Worm (Caenorhabditis elegans) whole organism, L2 larva: ENCODE measurements around the gene unc-16.
A peak's percentile ranks its signal among the peaks of the same experiment; 100 is the strongest.

Experiments used
- F13H6.1 ChIP-seq: sonication (generic microtip); optimal IDR thresholded peaks from 2 replicates; lab custom pipeline; 2016; ENCODE audit warnings: missing genetic modification characterization, missing compliant biosample characterization
- ZK546.5 ChIP-seq: sonication (generic microtip); optimal IDR thresholded peaks from 2 replicates; lab custom pipeline; 2017; ENCODE audit warnings: missing biosample characterization, missing genetic modification characterization
- alr-1 ChIP-seq: fragments of 150-350 bp; optimal IDR thresholded peaks from 2 replicates; lab custom pipeline; 2014; ENCODE audit warnings: missing biosample characterization, missing genetic modification characterization
- aly-2 ChIP-seq: fragments of 150-350 bp; optimal IDR thresholded peaks from 2 replicates; lab custom pipeline; 2014; ENCODE audit warnings: missing biosample characterization, missing genetic modification characterization
- blmp-1 ChIP-seq: sonication (generic microtip); optimal IDR thresholded peaks from 2 replicates; lab custom pipeline; 2017; ENCODE audit warnings: missing genetic modification characterization, mild to moderate bottlenecking, missing compliant biosample characterization, antibody characterized with exemption, moderate library complexity; ENCODE audit not compliant: insufficient read depth
- ceh-82 ChIP-seq: fragments of 150-350 bp; optimal IDR thresholded peaks from 2 replicates; lab custom pipeline; 2014; ENCODE audit warnings: missing biosample characterization, missing genetic modification characterization
- crh-2 ChIP-seq: sonication (generic microtip); optimal IDR thresholded peaks from 2 replicates; lab custom pipeline; 2017; ENCODE audit warnings: missing biosample characterization, missing genetic modification characterization
- dmd-4 ChIP-seq: sonication (generic microtip); optimal IDR thresholded peaks from 2 replicates; lab custom pipeline; 2017; ENCODE audit warnings: missing biosample characterization, missing genetic modification characterization
- elt-3 ChIP-seq: sonication (generic microtip); optimal IDR thresholded peaks from 2 replicates; lab custom pipeline; 2017; ENCODE audit warnings: missing biosample characterization, missing genetic modification characterization
- fos-1 ChIP-seq: fragments of 150-350 bp; optimal IDR thresholded peaks from 2 replicates; lab custom pipeline; 2014; ENCODE audit warnings: missing biosample characterization, missing genetic modification characterization
- gmeb-1 ChIP-seq: fragments of 150-350 bp; optimal IDR thresholded peaks from 2 replicates; lab custom pipeline; 2014; ENCODE audit warnings: missing biosample characterization, missing genetic modification characterization
- lin-11 ChIP-seq: fragments of 150-350 bp; sonication (generic microtip); optimal IDR thresholded peaks from 2 replicates; lab custom pipeline; 2014; ENCODE audit warnings: missing biosample characterization, missing genetic modification characterization, inconsistent platforms, mixed read lengths
- lin-13 ChIP-seq: fragments of 150-350 bp; optimal IDR thresholded peaks from 2 replicates; lab custom pipeline; 2014; ENCODE audit warnings: missing biosample characterization, missing genetic modification reagents, missing genetic modification characterization
- lin-39 ChIP-seq: fragments of 150-350 bp; optimal IDR thresholded peaks from 2 replicates; lab custom pipeline; 2014; ENCODE audit warnings: missing biosample characterization, missing genetic modification reagents, missing genetic modification characterization
- lsy-2 ChIP-seq, 2 experiments: fragments of 150-350 bp in 1 of 2; sonication (generic microtip) in 1 of 2; optimal IDR thresholded peaks; 2 replicates each; lab custom pipeline; 2014 to 2017; ENCODE audit warnings: missing biosample characterization in 2 of 2, missing genetic modification characterization in 2 of 2
- mab-5 ChIP-seq: fragments of 150-350 bp; optimal IDR thresholded peaks from 2 replicates; lab custom pipeline; 2014; ENCODE audit warnings: missing biosample characterization, missing genetic modification characterization
- nhr-10 ChIP-seq: sonication (generic microtip); optimal IDR thresholded peaks from 2 replicates; lab custom pipeline; 2017; ENCODE audit warnings: missing biosample characterization, missing genetic modification characterization
- nhr-11 ChIP-seq: fragments of 150-350 bp; optimal IDR thresholded peaks from 2 replicates; lab custom pipeline; 2014; ENCODE audit warnings: missing biosample characterization, missing genetic modification characterization
- nhr-12 ChIP-seq: fragments of 150-350 bp; optimal IDR thresholded peaks from 2 replicates; lab custom pipeline; 2014; ENCODE audit warnings: missing biosample characterization, missing genetic modification characterization
- nhr-129 ChIP-seq: fragments of 150-350 bp; optimal IDR thresholded peaks from 2 replicates; lab custom pipeline; 2014; ENCODE audit warnings: missing biosample characterization, missing genetic modification characterization
- nhr-21 ChIP-seq: fragments of 150-350 bp; optimal IDR thresholded peaks from 2 replicates; lab custom pipeline; 2014; ENCODE audit warnings: missing biosample characterization, missing genetic modification characterization
- nhr-23 ChIP-seq: fragments of 150-350 bp; optimal IDR thresholded peaks from 2 replicates; lab custom pipeline; 2014; ENCODE audit warnings: missing biosample characterization, missing genetic modification reagents, missing genetic modification characterization
- nhr-25 ChIP-seq: fragments of 150-350 bp; sonication (generic microtip); optimal IDR thresholded peaks from 3 replicates; lab custom pipeline; 2014; ENCODE audit warnings: missing biosample characterization, missing genetic modification characterization
- nhr-77 ChIP-seq: fragments of 150-350 bp; optimal IDR thresholded peaks from 2 replicates; lab custom pipeline; 2014; ENCODE audit warnings: missing biosample characterization, missing genetic modification characterization
- sem-4 ChIP-seq: fragments of 150-350 bp; optimal IDR thresholded peaks from 2 replicates; lab custom pipeline; 2014; ENCODE audit warnings: missing biosample characterization, missing genetic modification reagents, missing genetic modification characterization
- sma-3 ChIP-seq: sonication (generic microtip); optimal IDR thresholded peaks from 2 replicates; lab custom pipeline; 2016; ENCODE audit warnings: missing genetic modification reagents, missing genetic modification characterization, missing compliant biosample characterization
- sma-9 ChIP-seq, 2 experiments: fragments of 150-350 bp in 1 of 2; sonication (generic microtip) in 1 of 2; optimal IDR thresholded peaks; 2 replicates each; lab custom pipeline; 2014 to 2016; ENCODE audit warnings: missing genetic modification characterization in 2 of 2, mild to moderate bottlenecking in 1 of 2, missing biosample characterization in 1 of 2, missing compliant biosample characterization in 1 of 2, missing genetic modification reagents in 1 of 2, moderate library complexity in 1 of 2
- unc-39 ChIP-seq: fragments of 150-350 bp; optimal IDR thresholded peaks from 2 replicates; lab custom pipeline; 2014; ENCODE audit warnings: missing biosample characterization, missing genetic modification characterization
- unc-55 ChIP-seq: fragments of 150-350 bp; sonication (generic microtip); optimal IDR thresholded peaks from 3 replicates; lab custom pipeline; 2014; ENCODE audit warnings: missing biosample characterization, missing genetic modification reagents, missing genetic modification characterization
- unc-62 ChIP-seq: fragments of 150-350 bp; optimal IDR thresholded peaks from 2 replicates; lab custom pipeline; 2014; ENCODE audit warnings: missing biosample characterization, missing genetic modification reagents, missing genetic modification characterization
- ztf-11 ChIP-seq: sonication (generic microtip); optimal IDR thresholded peaks from 2 replicates; lab custom pipeline; 2017; ENCODE audit warnings: missing biosample characterization, missing genetic modification characterization
- ztf-4 ChIP-seq: fragments of 150-350 bp; optimal IDR thresholded peaks from 2 replicates; lab custom pipeline; 2014; ENCODE audit warnings: missing biosample characterization, missing genetic modification characterization

Gene unc-16

ce11 chrIII:9585314-9585713 is 39.3 kb downstream of the unc-16 start:
- TF ChIP-seq sem-4 (tag; lab: Kevin White, UChicago): peak; percentile 7
- no peak for TF ChIP-seq ztf-11
- peak; percentile 8 to 40 for TF ChIP-seq lsy-2 (tag; optimal IDR thresholded peaks at IDR 0.05; lab: Kevin White, UChicago)
- TF ChIP-seq sma-9 (GFP tag; optimal IDR thresholded peaks at IDR 0.05; lab: Kevin White, UChicago): peak; percentile 28
- TF ChIP-seq sma-9 (tag; optimal IDR thresholded peaks at IDR 0.05; lab: Kevin White, UChicago): no peak

- peak; percentile 82 for TF ChIP-seq sma-9 (GFP tag; optimal IDR thresholded peaks at IDR 0.05; lab: Kevin White, UChicago)
- no peak for TF ChIP-seq sma-9 (tag; optimal IDR thresholded peaks at IDR 0.05; lab: Kevin White, UChicago)
- peak; percentile 84 for TF ChIP-seq fos-1
- peak; percentile 44 for TF ChIP-seq crh-2
- no peak for TF ChIP-seq unc-39 (tag; lab: Kevin White, UChicago)
These were observed 44.2 kb downstream of the unc-16 start for ce11 chrIII:9590212-9590611.

ce11 chrIII:9592118-9592517 is 46.1 kb downstream of the unc-16 start, which contains the start of gene acox-1.5:
Gene acox-1.5 (minus strand): TSS chrIII:9592192.
- TF ChIP-seq nhr-11 (tag; lab: Kevin White, UChicago) (no peak), fos-1 (peak; percentile 83), sma-9 (GFP tag; optimal IDR thresholded peaks at IDR 0.05; lab: Kevin White, UChicago) (peak; percentile 31), sma-9 (tag; optimal IDR thresholded peaks at IDR 0.05; lab: Kevin White, UChicago) (no peak)

- TF ChIP-seq unc-55 (GFP tag; lab: Kevin White, UChicago) (no peak), ZK546.5 (tag; lab: Kevin White, UChicago) (no peak), crh-2 (no peak), nhr-129 (tag; lab: Kevin White, UChicago) (no peak), sma-9 (GFP tag; optimal IDR thresholded peaks at IDR 0.05; lab: Kevin White, UChicago) (no peak), sma-9 (tag; optimal IDR thresholded peaks at IDR 0.05; lab: Kevin White, UChicago) (no peak), fos-1 (no peak), unc-39 (tag; lab: Kevin White, UChicago) (no peak), lin-13 (GFP tag; lab: Kevin White, UChicago) (no peak), nhr-12 (tag; lab: Kevin White, UChicago) (no peak)
- TF ChIP-seq, all 48 proteins: peak for 0
These were observed 49.5 kb downstream of the unc-16 start, which contains the start of gene rom-2 for ce11 chrIII:9595563-9595962. Gene rom-2 (minus strand): TSS chrIII:9595663.

- TF ChIP-seq nhr-25 (no peak), nhr-11 (tag; lab: Kevin White, UChicago) (no peak), ztf-4 (tag; lab: Kevin White, UChicago) (no peak), crh-2 (no peak), nhr-77 (tag; lab: Kevin White, UChicago) (no peak), aly-2 (tag; lab: Kevin White, UChicago) (no peak), nhr-129 (tag; lab: Kevin White, UChicago) (no peak), ceh-82 (tag; lab: Kevin White, UChicago) (no peak), sma-9 (GFP tag; optimal IDR thresholded peaks at IDR 0.05; lab: Kevin White, UChicago) (no peak), sma-9 (tag; optimal IDR thresholded peaks at IDR 0.05; lab: Kevin White, UChicago) (no peak), lin-39 (tag; lab: Kevin White, UChicago) (no peak), nhr-10 (tag; lab: Kevin White, UChicago) (no peak), sma-3 (GFP tag; lab: Kevin White, UChicago) (no peak), lin-13 (GFP tag; lab: Kevin White, UChicago) (no peak), mab-5 (tag; lab: Kevin White, UChicago) (no peak), blmp-1 (tag; lab: Kevin White, UChicago) (no peak), elt-3 (tag; lab: Kevin White, UChicago) (no peak)
These were observed 51.0 kb downstream of the unc-16 start, which contains the start of gene C48B4.12 for ce11 chrIII:9597044-9597443. Gene C48B4.12 (plus strand): TSS chrIII:9597344.

- TF ChIP-seq F13H6.1 (tag; lab: Kevin White, UChicago) (no peak), ceh-82 (tag; lab: Kevin White, UChicago) (no peak), ztf-11 (no peak), lin-39 (tag; lab: Kevin White, UChicago) (no peak), lin-11 (tag; lab: Kevin White, UChicago) (no peak), unc-39 (tag; lab: Kevin White, UChicago) (no peak), ztf-4 (tag; lab: Kevin White, UChicago) (no peak), mab-5 (tag; lab: Kevin White, UChicago) (no peak), unc-62 (GFP tag; lab: Kevin White, UChicago) (no peak), gmeb-1 (tag; lab: Kevin White, UChicago) (no peak), nhr-21 (no peak), nhr-25 (no peak), alr-1 (no peak), nhr-23 (no peak), dmd-4 (tag; lab: Kevin White, UChicago) (no peak), nhr-129 (tag; lab: Kevin White, UChicago) (no peak), blmp-1 (tag; lab: Kevin White, UChicago) (no peak), nhr-10 (tag; lab: Kevin White, UChicago) (no peak), fos-1 (no peak), ZK546.5 (tag; lab: Kevin White, UChicago) (no peak)
These were observed 52.1 kb downstream of the unc-16 start, which contains the start of gene F58A4.1 for ce11 chrIII:9598168-9598567. Gene F58A4.1 (plus strand): TSS chrIII:9598468.
